Worm (Caenorhabditis elegans) whole organism, L3 larva: ENCODE measurements around the gene ldh-1.

ENCODE experiments used
- R02D3.7 ChIP-seq: fragments of 150-350 bp; optimal IDR thresholded peaks from 2 replicates; lab custom pipeline; 2014; ENCODE audit warnings: missing biosample characterization, missing genetic modification characterization
- ceh-82 ChIP-seq: fragments of 150-350 bp; optimal IDR thresholded peaks from 2 replicates; lab custom pipeline; 2014; ENCODE audit warnings: missing biosample characterization, missing genetic modification characterization
- daf-12 ChIP-seq: fragments of 150-350 bp; optimal IDR thresholded peaks from 2 replicates; lab custom pipeline; 2014; ENCODE audit warnings: missing biosample characterization, missing genetic modification reagents, missing genetic modification characterization
- egl-5 ChIP-seq: fragments of 150-350 bp; optimal IDR thresholded peaks from 2 replicates; lab custom pipeline; 2017; ENCODE audit warnings: missing biosample characterization, missing genetic modification reagents, missing genetic modification characterization, inconsistent platforms
- elt-1 ChIP-seq: fragments of 150-350 bp; optimal IDR thresholded peaks from 2 replicates; lab custom pipeline; 2014; ENCODE audit warnings: missing biosample characterization, missing genetic modification characterization
- elt-3 ChIP-seq, 3 experiments: fragments of 150-350 bp in 1 of 3; sonication (generic microtip) in 2 of 3; optimal IDR thresholded peaks; 2 replicates in 2 of 3; 4 replicates in 1 of 3; lab custom pipeline; 2014 to 2017; ENCODE audit warnings: missing biosample characterization in 3 of 3, missing genetic modification characterization in 3 of 3
- fos-1 ChIP-seq: fragments of 150-350 bp; optimal IDR thresholded peaks from 2 replicates; lab custom pipeline; 2014; ENCODE audit warnings: missing biosample characterization, missing genetic modification characterization
- hmg-11 ChIP-seq: sonication (generic microtip); optimal IDR thresholded peaks from 2 replicates; lab custom pipeline; 2016; ENCODE audit warnings: missing genetic modification characterization, missing compliant biosample characterization
- jun-1 ChIP-seq: fragments of 150-350 bp; optimal IDR thresholded peaks from 2 replicates; lab custom pipeline; 2014; ENCODE audit warnings: missing biosample characterization, missing genetic modification reagents, missing genetic modification characterization
- lin-39 ChIP-seq: fragments of 150-350 bp; optimal IDR thresholded peaks from 2 replicates; lab custom pipeline; 2018; ENCODE audit warnings: missing biosample characterization, missing genetic modification reagents, missing genetic modification characterization
- nfya-1 ChIP-seq: sonication (generic microtip); optimal IDR thresholded peaks from 2 replicates; lab custom pipeline; 2017; ENCODE audit warnings: missing genetic modification characterization, mild to moderate bottlenecking, missing compliant biosample characterization, antibody characterized with exemption, moderate library complexity; ENCODE audit not compliant: insufficient read depth
- nhr-11 ChIP-seq: fragments of 150-350 bp; optimal IDR thresholded peaks from 2 replicates; lab custom pipeline; 2014; ENCODE audit warnings: missing biosample characterization, missing genetic modification characterization
- nhr-12 ChIP-seq: fragments of 150-350 bp; optimal IDR thresholded peaks from 2 replicates; lab custom pipeline; 2014; ENCODE audit warnings: missing biosample characterization, missing genetic modification characterization
- nhr-23 ChIP-seq: fragments of 150-350 bp; optimal IDR thresholded peaks from 2 replicates; lab custom pipeline; 2014; ENCODE audit warnings: missing biosample characterization, missing genetic modification reagents, missing genetic modification characterization
- nhr-237 ChIP-seq: fragments of 150-350 bp; optimal IDR thresholded peaks from 2 replicates; lab custom pipeline; 2014; ENCODE audit warnings: missing biosample characterization, missing genetic modification characterization
- nhr-43 ChIP-seq: sonication (generic microtip); optimal IDR thresholded peaks from 2 replicates; lab custom pipeline; 2016; ENCODE audit warnings: mild to moderate bottlenecking, missing genetic modification characterization, missing compliant biosample characterization; ENCODE audit not compliant: poor library complexity, severe bottlenecking
- nhr-77 ChIP-seq: fragments of 150-350 bp; optimal IDR thresholded peaks from 2 replicates; lab custom pipeline; 2014; ENCODE audit warnings: missing biosample characterization, missing genetic modification characterization
- pha-4 ChIP-seq: fragments of 150-350 bp; optimal IDR thresholded peaks from 2 replicates; lab custom pipeline; 2014; ENCODE audit warnings: missing biosample characterization, missing genetic modification reagents, missing genetic modification characterization
- pqm-1 ChIP-seq: fragments of 150-350 bp; optimal IDR thresholded peaks from 2 replicates; lab custom pipeline; 2017; ENCODE audit warnings: missing biosample characterization, missing genetic modification characterization, inconsistent platforms
- sea-2 ChIP-seq: fragments of 150-350 bp; sonication (generic microtip); optimal IDR thresholded peaks from 4 replicates; lab custom pipeline; 2014; ENCODE audit warnings: missing biosample characterization, missing genetic modification reagents, missing genetic modification characterization
- skn-1 ChIP-seq: fragments of 150-350 bp; optimal IDR thresholded peaks from 2 replicates; lab custom pipeline; 2014; ENCODE audit warnings: missing biosample characterization, missing genetic modification characterization
- unc-39 ChIP-seq: sonication (generic microtip); optimal IDR thresholded peaks from 4 replicates; lab custom pipeline; 2017; ENCODE audit warnings: missing biosample characterization, missing genetic modification characterization
- zag-1 ChIP-seq: fragments of 150-350 bp; optimal IDR thresholded peaks from 2 replicates; lab custom pipeline; 2014; ENCODE audit warnings: missing biosample characterization, missing genetic modification characterization
- ztf-4 ChIP-seq: fragments of 150-350 bp; optimal IDR thresholded peaks from 2 replicates; lab custom pipeline; 2014; ENCODE audit warnings: missing biosample characterization, missing genetic modification characterization

ldh-1 gene

ce11 chrII:11765506-11766152 is 41.6 kb downstream of the ldh-1 start:
- no peak for TF ChIP-seq skn-1 (tag; lab: Kevin White, UChicago)
- no peak for TF ChIP-seq pqm-1 (tag; lab: Kevin White, UChicago)
- no peak for TF ChIP-seq nhr-43 (tag; lab: Kevin White, UChicago)
- TF ChIP-seq egl-5 (tag; lab: Kevin White, UChicago) = no peak
- TF ChIP-seq nhr-11 = no peak

- TF ChIP-seq egl-5 (tag; lab: Kevin White, UChicago) (no peak), nhr-23 (tag; lab: Kevin White, UChicago) (no peak), ztf-4 (tag; lab: Kevin White, UChicago) (no peak), pha-4 (tag; lab: Kevin White, UChicago) (no peak), nhr-77 (tag; lab: Kevin White, UChicago) (no peak), nhr-43 (tag; lab: Kevin White, UChicago) (no peak), ceh-82 (tag; lab: Kevin White, UChicago) (no peak), hmg-11 (tag; lab: Kevin White, UChicago) (no peak), nfya-1 (tag; lab: Kevin White, UChicago) (no peak), skn-1 (tag; lab: Kevin White, UChicago) (no peak), unc-39 (no peak), jun-1 (tag; lab: Kevin White, UChicago) (no peak), R02D3.7 (tag; lab: Kevin White, UChicago) (no peak), zag-1 (tag; lab: Kevin White, UChicago) (no peak), sea-2 (GFP tag; lab: Kevin White, UChicago) (no peak), elt-1 (no peak), lin-39 (tag; lab: Kevin White, UChicago) (no peak)
These were observed 42.5 kb downstream of the ldh-1 start, which contains the start of gene F44E5.2 for ce11 chrII:11766472-11766871. TSS of gene F44E5.2 (plus strand) at chrII:11766772.

ce11 chrII:11772364-11772763 is 48.4 kb downstream of the ldh-1 start, which contains the start of gene F44E5.15:
TSS of gene F44E5.15 (plus strand) at chrII:11772664.
- TF ChIP-seq sea-2 (GFP tag; lab: Kevin White, UChicago) = no peak
- no peak for TF ChIP-seq skn-1 (tag; lab: Kevin White, UChicago)

ce11 chrII:11774218-11774617 is 50.2 kb downstream of the ldh-1 start, which contains the start of gene F44E5.1:
TSS of gene F44E5.1 (minus strand) at chrII:11774559.
- no peak for TF ChIP-seq nhr-77 (tag; lab: Kevin White, UChicago)
- no peak for TF ChIP-seq nhr-237 (tag; lab: Kevin White, UChicago)
- TF ChIP-seq fos-1 = no peak
- no peak for TF ChIP-seq ceh-82 (tag; lab: Kevin White, UChicago)
- TF ChIP-seq elt-1 = no peak
- TF ChIP-seq daf-12 = no peak
- TF ChIP-seq pha-4 (tag; lab: Kevin White, UChicago) = no peak
- TF ChIP-seq nhr-12 = no peak
- no peak for TF ChIP-seq nfya-1 (tag; lab: Kevin White, UChicago)
- no peak for TF ChIP-seq sea-2 (GFP tag; lab: Kevin White, UChicago)
- TF ChIP-seq elt-3 (tag; optimal IDR thresholded peaks at IDR 0.05; lab: Kevin White, UChicago) = no peak
- TF ChIP-seq nhr-43 (tag; lab: Kevin White, UChicago) = no peak
- TF ChIP-seq, all 47 proteins: peak for 0
